Fruit fly (Drosophila melanogaster) Kc167 (cell line): ENCODE measurements around the gene CG46435.

Source experiments
- Myc ChIP-seq: fragments of >200 bp; optimal IDR thresholded peaks from 2 replicates; lab custom pipeline; 2017; ENCODE audit warnings: missing external identifiers
- Sin3A ChIP-seq: fragments of >200 bp; optimal IDR thresholded peaks from 2 replicates; lab custom pipeline; 2018; ENCODE audit warnings: missing external identifiers

DNA sequence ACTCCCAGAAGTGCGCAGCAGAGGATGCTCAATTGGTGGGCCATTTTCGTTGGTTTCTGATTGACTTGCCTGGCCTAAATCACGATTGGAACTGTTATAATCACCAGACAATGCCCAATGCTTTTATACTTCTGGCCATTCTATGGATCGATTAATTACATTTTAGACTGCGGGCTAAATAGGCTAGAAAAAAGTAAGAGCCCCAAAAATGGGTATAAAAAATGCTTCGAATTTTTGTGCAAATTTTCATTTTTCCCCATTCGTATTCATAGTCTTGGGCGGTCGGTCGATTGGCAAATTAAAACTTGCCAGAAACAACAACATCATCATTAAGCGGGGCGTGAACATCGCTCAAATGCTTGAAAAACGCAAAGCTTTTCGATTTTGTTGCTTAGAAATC lies 26.7 kb upstream of the CG46435 start, which contains the start of gene Cpr76Ba:
- TF ChIP-seq Myc (lab: Kevin White, UChicago): no peak
- TF ChIP-seq Sin3A: no peak
